Fruit fly (Drosophila melanogaster): Measurements from ENCODE around the gene p130CAS.

DNA sequence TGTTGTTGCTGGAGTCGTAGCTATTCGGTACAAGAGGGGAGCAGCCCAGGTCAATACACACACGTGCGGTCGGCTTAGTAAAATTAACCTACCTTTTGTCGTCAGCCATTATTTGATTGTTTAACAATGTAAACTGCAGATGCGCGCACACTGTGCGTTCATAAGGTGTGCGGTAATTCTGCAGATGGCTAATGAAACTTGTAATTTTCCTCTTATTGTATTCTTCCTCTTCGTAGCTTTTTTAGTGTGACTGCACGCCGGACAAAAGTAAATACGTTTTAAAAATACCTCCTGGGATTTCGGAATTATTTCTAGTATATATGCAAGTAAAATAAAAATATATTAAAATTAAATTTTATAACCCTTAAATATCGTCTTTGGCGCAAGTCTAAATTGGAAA lies 58.5 kb downstream of the p130CAS start, which contains the start of gene Prp4k:
- no peak for TF ChIP-seq pan (optimal IDR thresholded peaks at IDR 0.05)
- TF ChIP-seq CG8478 (optimal IDR thresholded peaks at IDR 0.05): no peak

All from whole organism.